Worm (Caenorhabditis elegans) whole organism, young adult: ENCODE results near the gene vab-19.
A peak's percentile ranks its signal among the peaks of the same experiment; 100 is the strongest.

Experiments used
- B0261.1 ChIP-seq: sonication (generic microtip); optimal IDR thresholded peaks from 2 replicates; lab custom pipeline; 2016; ENCODE audit warnings: mild to moderate bottlenecking, missing genetic modification characterization, moderate library complexity, missing compliant biosample characterization
- F10E7.11 ChIP-seq: sonication (generic microtip); optimal IDR thresholded peaks from 2 replicates; lab custom pipeline; 2017; ENCODE audit warnings: mild to moderate bottlenecking, missing genetic modification characterization, moderate library complexity, missing compliant biosample characterization
- F22D6.2 ChIP-seq: sonication (generic microtip); optimal IDR thresholded peaks from 2 replicates; lab custom pipeline; 2016; ENCODE audit warnings: mild to moderate bottlenecking, missing genetic modification characterization, missing compliant biosample characterization
- F23B12.7 ChIP-seq: sonication (generic microtip); optimal IDR thresholded peaks from 2 replicates; lab custom pipeline; 2017; ENCODE audit warnings: missing genetic modification characterization, mild to moderate bottlenecking, missing compliant biosample characterization, antibody characterized with exemption, moderate library complexity; ENCODE audit not compliant: insufficient read depth
- F33H1.4 ChIP-seq: fragments of 200-800 bp; sonication (Bioruptor generic); IDR thresholded peaks from 2 replicates; pipeline ENCODE4 v1.3.6; 2022; ENCODE audit warnings: missing genetic modification reagents, missing genetic modification characterization, missing compliant biosample characterization
- K11D2.4 ChIP-seq: fragments of 200-800 bp; sonication (Bioruptor generic); IDR thresholded peaks from 2 replicates; pipeline ENCODE4 v1.3.6; 2022; ENCODE audit warnings: missing genetic modification reagents, missing genetic modification characterization, missing compliant biosample characterization
- Y53G8AR.9 ChIP-seq: fragments of 200-800 bp; sonication (Bioruptor generic); conservative IDR thresholded peaks from 2 replicates; pipeline ENCODE4 v1.3.6; 2022; ENCODE audit warnings: missing genetic modification reagents, missing genetic modification characterization, missing compliant biosample characterization
- Y56A3A.18 ChIP-seq: fragments of 200-800 bp; sonication (Bioruptor generic); IDR thresholded peaks from 2 replicates; pipeline ENCODE4 v1.3.6; 2022; ENCODE audit warnings: missing genetic modification reagents, missing genetic modification characterization, missing compliant biosample characterization
- aptf-2 ChIP-seq: fragments of 200-800 bp; sonication (Bioruptor generic); conservative IDR thresholded peaks from 2 replicates; pipeline ENCODE4 v1.3.6; 2022; ENCODE audit warnings: missing genetic modification reagents, missing genetic modification characterization, missing compliant biosample characterization
- atf-7 ChIP-seq: sonication (generic microtip); optimal IDR thresholded peaks from 2 replicates; lab custom pipeline; 2017; ENCODE audit warnings: mild to moderate bottlenecking, missing genetic modification characterization, missing compliant biosample characterization
- athp-1 ChIP-seq: sonication (generic microtip); optimal IDR thresholded peaks from 2 replicates; lab custom pipeline; 2017; ENCODE audit warnings: mild to moderate bottlenecking, missing genetic modification characterization, missing compliant biosample characterization
- attf-3 ChIP-seq: fragments of 200-800 bp; sonication (Bioruptor generic); conservative IDR thresholded peaks from 2 replicates; pipeline ENCODE4 v1.3.6; 2022; ENCODE audit warnings: missing genetic modification reagents, missing genetic modification characterization, missing compliant biosample characterization
- attf-5 ChIP-seq: fragments of 200-800 bp; sonication (Bioruptor generic); optimal IDR thresholded peaks from 2 replicates; lab custom pipeline; 2018; ENCODE audit warnings: mild to moderate bottlenecking, missing genetic modification characterization, missing compliant biosample characterization
- ccch-3 ChIP-seq: fragments of 200-800 bp; sonication (Bioruptor generic); optimal IDR thresholded peaks from 2 replicates; lab custom pipeline; 2018; ENCODE audit warnings: mild to moderate bottlenecking, missing genetic modification characterization, missing compliant biosample characterization
- cebp-1 ChIP-seq, 2 experiments: fragments of 200-800 bp in 1 of 2; sonication (Bioruptor generic) in 1 of 2; sonication (generic microtip) in 1 of 2; IDR thresholded peaks in 1 of 2; optimal IDR thresholded peaks in 1 of 2; 2 replicates each; pipeline versions ENCODE4 v1.3.6 to Lab custom; 2017 to 2022; ENCODE audit warnings: missing compliant biosample characterization in 2 of 2, missing genetic modification characterization in 2 of 2, mild to moderate bottlenecking in 1 of 2, missing genetic modification reagents in 1 of 2, moderate library complexity in 1 of 2
- ceh-100 ChIP-seq: fragments of 200-800 bp; sonication (Bioruptor generic); IDR thresholded peaks from 2 replicates; pipeline ENCODE4 v1.3.6; 2022; ENCODE audit warnings: missing genetic modification reagents, missing genetic modification characterization, missing compliant biosample characterization
- ceh-40 ChIP-seq: fragments of 200-800 bp; sonication (Bioruptor generic); IDR thresholded peaks from 2 replicates; pipeline ENCODE4 v1.3.6; 2022; ENCODE audit warnings: missing genetic modification characterization, missing compliant biosample characterization
- ceh-79 ChIP-seq: sonication (generic microtip); optimal IDR thresholded peaks from 2 replicates; lab custom pipeline; 2017; ENCODE audit warnings: mild to moderate bottlenecking, missing genetic modification characterization, missing compliant biosample characterization
- chd-7 ChIP-seq: sonication (generic microtip); optimal IDR thresholded peaks from 2 replicates; lab custom pipeline; 2016; ENCODE audit warnings: mild to moderate bottlenecking, missing genetic modification characterization, moderate library complexity, missing compliant biosample characterization
- die-1 ChIP-seq: sonication (generic microtip); optimal IDR thresholded peaks from 2 replicates; lab custom pipeline; 2016; ENCODE audit warnings: missing genotype, mild to moderate bottlenecking, missing genetic modification characterization, missing compliant biosample characterization
- egl-44 ChIP-seq: fragments of 200-800 bp; sonication (Bioruptor generic); IDR thresholded peaks from 2 replicates; pipeline ENCODE4 v1.3.6; 2022; ENCODE audit warnings: missing genetic modification reagents, missing genetic modification characterization, missing compliant biosample characterization
- ets-4 ChIP-seq: fragments of 200-800 bp; sonication (Bioruptor generic); optimal IDR thresholded peaks from 2 replicates; lab custom pipeline; 2018; ENCODE audit warnings: mild to moderate bottlenecking, missing genetic modification characterization, missing compliant biosample characterization
- hlh-12 ChIP-seq: sonication (generic microtip); optimal IDR thresholded peaks from 2 replicates; lab custom pipeline; 2016; ENCODE audit warnings: missing genetic modification characterization, missing compliant biosample characterization
- lin-26 ChIP-seq: fragments of 200-800 bp; sonication (Bioruptor generic); IDR thresholded peaks from 2 replicates; pipeline ENCODE4 v1.3.6; 2022; ENCODE audit warnings: missing genetic modification reagents, missing genetic modification characterization, missing compliant biosample characterization
- lin-54 ChIP-seq: fragments of 200-800 bp; sonication (Bioruptor generic); optimal IDR thresholded peaks from 2 replicates; lab custom pipeline; 2018; ENCODE audit warnings: mild to moderate bottlenecking, missing genetic modification characterization, missing compliant biosample characterization
- madf-6 ChIP-seq: fragments of 200-800 bp; sonication (Bioruptor generic); IDR thresholded peaks from 2 replicates; pipeline ENCODE4 v1.3.6; 2022; ENCODE audit warnings: missing genetic modification reagents, missing genetic modification characterization, missing compliant biosample characterization
- nfya-2 ChIP-seq: fragments of 200-800 bp; sonication (Bioruptor generic); IDR thresholded peaks from 2 replicates; pipeline ENCODE4 v1.3.6; 2022; ENCODE audit warnings: missing genetic modification reagents, missing genetic modification characterization, missing compliant biosample characterization
- nhr-120 ChIP-seq: fragments of 200-800 bp; sonication (Bioruptor generic); IDR thresholded peaks from 2 replicates; pipeline ENCODE4 v1.3.6; 2022; ENCODE audit warnings: missing genetic modification characterization, missing compliant biosample characterization
- nhr-179 ChIP-seq: sonication (generic microtip); optimal IDR thresholded peaks from 2 replicates; lab custom pipeline; 2016; ENCODE audit warnings: mild to moderate bottlenecking, missing genetic modification characterization, missing compliant biosample characterization
- nhr-80 ChIP-seq: sonication (generic microtip); optimal IDR thresholded peaks from 2 replicates; lab custom pipeline; 2016; ENCODE audit warnings: missing genetic modification characterization, missing compliant biosample characterization
- repo-1 ChIP-seq: sonication (generic microtip); optimal IDR thresholded peaks from 2 replicates; lab custom pipeline; 2017; ENCODE audit warnings: mild to moderate bottlenecking, missing genetic modification characterization, missing compliant biosample characterization
- sea-2 ChIP-seq: fragments of 200-800 bp; sonication (Bioruptor generic); IDR thresholded peaks from 2 replicates; pipeline ENCODE4 v1.3.6; 2022; ENCODE audit warnings: missing genetic modification characterization, missing compliant biosample characterization
- snpc-1.1 ChIP-seq: sonication (generic microtip); optimal IDR thresholded peaks from 2 replicates; lab custom pipeline; 2017; ENCODE audit warnings: missing genetic modification characterization, mild to moderate bottlenecking, missing compliant biosample characterization, antibody characterized with exemption, moderate library complexity, missing genotype, missing genetic modification reagents; ENCODE audit not compliant: insufficient read depth
- snpc-1.3 ChIP-seq: sonication (generic microtip); optimal IDR thresholded peaks from 2 replicates; lab custom pipeline; 2017; ENCODE audit warnings: missing genetic modification characterization, mild to moderate bottlenecking, missing compliant biosample characterization, antibody characterized with exemption, moderate library complexity, missing genotype, missing genetic modification reagents; ENCODE audit not compliant: insufficient read depth
- snpc-4 ChIP-seq, 5 experiments: fragments of 150-350 bp in 1 of 5; sonication (generic microtip) in 4 of 5; optimal IDR thresholded peaks; 2 replicates each; lab custom pipeline; 2014 to 2018; ENCODE audit warnings: missing genetic modification characterization in 5 of 5, missing biosample characterization in 3 of 5, antibody characterized with exemption in 2 of 5, mild to moderate bottlenecking in 2 of 5, missing compliant biosample characterization in 2 of 5, missing genotype in 2 of 5, moderate library complexity in 2 of 5, missing genetic modification reagents in 1 of 5
- unc-130 ChIP-seq: sonication (generic microtip); optimal IDR thresholded peaks from 2 replicates; lab custom pipeline; 2016; ENCODE audit warnings: missing genetic modification reagents, missing genetic modification characterization, missing compliant biosample characterization
- unc-62 ChIP-seq: fragments of 150-350 bp; optimal IDR thresholded peaks from 2 replicates; lab custom pipeline; 2014; ENCODE audit warnings: missing biosample characterization, missing genetic modification reagents, missing genetic modification characterization
- zfh-2 ChIP-seq: fragments of 200-800 bp; sonication (Bioruptor generic); conservative IDR thresholded peaks from 2 replicates; pipeline ENCODE4 v1.3.6; 2022; ENCODE audit warnings: missing genetic modification reagents, missing genetic modification characterization, missing compliant biosample characterization
- ztf-18 ChIP-seq: sonication (generic microtip); optimal IDR thresholded peaks from 2 replicates; lab custom pipeline; 2016; ENCODE audit warnings: missing genotype, mild to moderate bottlenecking, missing genetic modification characterization, missing compliant biosample characterization
- ztf-3 ChIP-seq: fragments of 200-800 bp; sonication (Bioruptor generic); optimal IDR thresholded peaks from 2 replicates; lab custom pipeline; 2018; ENCODE audit warnings: mild to moderate bottlenecking, missing genetic modification characterization, missing compliant biosample characterization
- ztf-6 ChIP-seq: fragments of 200-800 bp; sonication (Bioruptor generic); IDR thresholded peaks from 2 replicates; pipeline ENCODE4 v1.3.6; 2022; ENCODE audit warnings: missing genetic modification reagents, missing genetic modification characterization, missing compliant biosample characterization

vab-19 gene

ce11 chrII:2412649-2413048 is 30.4 kb upstream of the vab-19 start, which contains the start of gene fbxa-182:
fbxa-182 (minus strand) TSS chrII:2412749.
- TF ChIP-seq ztf-3 (GFP tag; lab: Kevin White, UChicago) (no peak), atf-7 (tag; lab: Kevin White, UChicago) (no peak), snpc-1.3 (tag; lab: Kevin White, UChicago) (no peak), ztf-18 (tag; lab: Kevin White, UChicago) (no peak), snpc-4 (GFP tag; optimal IDR thresholded peaks at IDR 0.05; lab: Kevin White, UChicago) (no peak), snpc-4 (tag; optimal IDR thresholded peaks at IDR 0.05; lab: Kevin White, UChicago) (no peak), hlh-12 (tag; lab: Kevin White, UChicago) (no peak), die-1 (tag; lab: Kevin White, UChicago) (no peak), ztf-6 (GFP tag; lab: Robert Waterston, UW) (no peak), chd-7 (tag; lab: Kevin White, UChicago) (no peak), repo-1 (no peak)
- TF ChIP-seq, all 124 proteins: peak for 0

ce11 chrII:2415439-2415838 is 27.6 kb upstream of the vab-19 start, which contains the start of gene fbxa-4:
fbxa-4 (minus strand) TSS chrII:2415531.
- TF ChIP-seq Y53G8AR.9 (GFP tag; lab: Robert Waterston, UW) (no peak), nhr-80 (tag; lab: Kevin White, UChicago) (peak; percentile 54), ceh-100 (GFP tag; lab: Robert Waterston, UW) (no peak)

ce11 chrII:2417889-2418288 is 25.2 kb upstream of the vab-19 start, which contains the start of the genes F42G2.5 and F42G2.7:
F42G2.5 (minus strand) TSS chrII:2417989.
F42G2.7 (plus strand) TSS chrII:2418158.
- TF ChIP-seq ceh-40 (GFP tag; lab: Robert Waterston, UW) (no peak), egl-44 (no peak), F23B12.7 (tag; lab: Kevin White, UChicago) (no peak), ccch-3 (no peak), snpc-4 (GFP tag; optimal IDR thresholded peaks at IDR 0.05; lab: Kevin White, UChicago) (no peak), snpc-4 (tag; optimal IDR thresholded peaks at IDR 0.05; lab: Kevin White, UChicago) (no peak), lin-26 (GFP tag; lab: Robert Waterston, UW) (no peak), snpc-1.1 (no peak), sea-2 (GFP tag; lab: Robert Waterston, UW) (no peak), nhr-120 (GFP tag; lab: Robert Waterston, UW) (no peak), F10E7.11 (tag; lab: Kevin White, UChicago) (no peak), Y56A3A.18 (GFP tag; lab: Robert Waterston, UW) (no peak), zfh-2 (GFP tag; lab: Robert Waterston, UW) (no peak), cebp-1 (GFP tag; IDR thresholded peaks at IDR 0.05; lab: Robert Waterston, UW) (no peak), cebp-1 (tag; optimal IDR thresholded peaks at IDR 0.05; lab: Kevin White, UChicago) (no peak), F22D6.2 (tag; lab: Kevin White, UChicago) (no peak), nhr-179 (tag; lab: Kevin White, UChicago) (no peak), B0261.1 (tag; lab: Kevin White, UChicago) (no peak), attf-5 (GFP tag; lab: Kevin White, UChicago) (no peak)

- no peak for TF ChIP-seq ceh-100 (GFP tag; lab: Robert Waterston, UW)
- TF ChIP-seq madf-6 (GFP tag; lab: Robert Waterston, UW), result no peak
- TF ChIP-seq lin-26 (GFP tag; lab: Robert Waterston, UW), result no peak
- TF ChIP-seq lin-54 (GFP tag; lab: Kevin White, UChicago), result no peak
- TF ChIP-seq aptf-2 (GFP tag; lab: Robert Waterston, UW), result no peak
- TF ChIP-seq ets-4 (GFP tag; lab: Kevin White, UChicago), result no peak
- no peak for TF ChIP-seq nfya-2 (GFP tag; lab: Robert Waterston, UW)
- no peak for TF ChIP-seq F22D6.2 (tag; lab: Kevin White, UChicago)
- no peak for TF ChIP-seq ceh-79 (tag; lab: Kevin White, UChicago)
- TF ChIP-seq F23B12.7 (tag; lab: Kevin White, UChicago), result no peak
- no peak for TF ChIP-seq unc-62 (GFP tag; lab: Kevin White, UChicago)
- no peak for TF ChIP-seq snpc-1.1
- no peak for TF ChIP-seq attf-5 (GFP tag; lab: Kevin White, UChicago)
- TF ChIP-seq K11D2.4 (GFP tag; lab: Robert Waterston, UW), result no peak
- no peak for TF ChIP-seq unc-130 (GFP tag; lab: Kevin White, UChicago)
- no peak for TF ChIP-seq snpc-1.3 (tag; lab: Kevin White, UChicago)
- no peak for TF ChIP-seq athp-1 (tag; lab: Kevin White, UChicago)
- TF ChIP-seq ceh-40 (GFP tag; lab: Robert Waterston, UW), result no peak
- TF ChIP-seq F33H1.4 (GFP tag; lab: Robert Waterston, UW), result no peak
- no peak for TF ChIP-seq attf-3 (GFP tag; lab: Robert Waterston, UW)
- TF ChIP-seq, all 124 proteins: peak for 0
These were observed 24.2 kb upstream of the vab-19 start, which contains the start of gene fbxc-20 for ce11 chrII:2418836-2419235. fbxc-20 (plus strand) TSS chrII:2419136.
